Worm (Caenorhabditis elegans) whole organism, L4 larva: ENCODE measurements around the gene fbxa-151.
A peak's percentile ranks its signal among the peaks of the same experiment; 100 is the strongest.
"Not testable (repeated sequence)": the region's sequence is repeated elsewhere in the genome, so short reads cannot be mapped to it uniquely, and the experiment has no call there.

Source experiments
- D1046.2 ChIP-seq: fragments of 200-800 bp; sonication (Bioruptor generic); IDR thresholded peaks from 2 replicates; pipeline ENCODE4 v1.3.6; 2022; ENCODE audit warnings: missing genetic modification characterization, missing compliant biosample characterization
- F10B5.3 ChIP-seq: sonication (generic microtip); optimal IDR thresholded peaks from 2 replicates; lab custom pipeline; 2016; ENCODE audit warnings: mild to moderate bottlenecking, missing genetic modification characterization, missing compliant biosample characterization
- Y105C5A.15 ChIP-seq: fragments of 200-800 bp; sonication (Bioruptor generic); IDR thresholded peaks from 2 replicates; pipeline ENCODE4 v1.3.6; 2022; ENCODE audit warnings: missing genetic modification characterization, missing compliant biosample characterization
- ZK546.5 ChIP-seq, 2 experiments: sonication (generic microtip); optimal IDR thresholded peaks; 2 replicates each; lab custom pipeline; 2017; ENCODE audit warnings: missing biosample characterization in 2 of 2, missing genetic modification characterization in 2 of 2
- aha-1 ChIP-seq: fragments of 150-350 bp; peaks from one replicate; lab custom pipeline; 2014; ENCODE audit warnings: missing biosample characterization, missing genetic modification characterization
- ama-1 ChIP-seq: fragments of 150-350 bp; optimal IDR thresholded peaks from 2 replicates; lab custom pipeline; 2014; ENCODE audit warnings: inconsistent platforms, mixed read lengths
- ceh-20 ChIP-seq: fragments of 200-800 bp; sonication (Bioruptor generic); IDR thresholded peaks from 2 replicates; pipeline ENCODE4 v1.3.6; 2022; ENCODE audit warnings: missing genetic modification reagents, missing genetic modification characterization, missing compliant biosample characterization
- ces-1 ChIP-seq: fragments of 150-350 bp; sonication (generic microtip); optimal IDR thresholded peaks from 4 replicates; lab custom pipeline; 2014; ENCODE audit warnings: missing biosample characterization, missing genetic modification reagents, missing genetic modification characterization
- cey-2 ChIP-seq: sonication (generic microtip); optimal IDR thresholded peaks from 3 replicates; lab custom pipeline; 2017; ENCODE audit warnings: missing genetic modification characterization, mild to moderate bottlenecking, missing compliant biosample characterization, antibody characterized with exemption, borderline replicate concordance; ENCODE audit not compliant: insufficient read depth
- daf-12 ChIP-seq: fragments of 150-350 bp; optimal IDR thresholded peaks from 2 replicates; lab custom pipeline; 2014; ENCODE audit warnings: missing biosample characterization, missing genetic modification reagents, missing genetic modification characterization
- daf-16 ChIP-seq, 3 experiments: sonication (generic microtip); optimal IDR thresholded peaks; 2 replicates each; lab custom pipeline; 2016 to 2017; ENCODE audit warnings: missing genetic modification characterization in 3 of 3, missing genetic modification reagents in 3 of 3, mild to moderate bottlenecking in 2 of 3, missing compliant biosample characterization in 2 of 3, missing biosample characterization in 1 of 3, moderate library complexity in 1 of 3
- daf-8 ChIP-seq: fragments of 200-800 bp; sonication (Bioruptor generic); IDR thresholded peaks from 2 replicates; pipeline ENCODE4 v1.3.6; 2022; ENCODE audit warnings: missing genetic modification characterization, missing compliant biosample characterization
- dmd-6 ChIP-seq: fragments of 200-800 bp; sonication (Bioruptor generic); IDR thresholded peaks from 2 replicates; pipeline ENCODE4 v1.3.6; 2022; ENCODE audit warnings: missing genetic modification reagents, missing genetic modification characterization, missing compliant biosample characterization
- duxl-1 ChIP-seq: sonication (generic microtip); optimal IDR thresholded peaks from 2 replicates; lab custom pipeline; 2016; ENCODE audit warnings: mild to moderate bottlenecking, missing genetic modification characterization, moderate library complexity, missing compliant biosample characterization; ENCODE audit not compliant: poor library complexity
- dve-1 ChIP-seq: sonication (generic microtip); optimal IDR thresholded peaks from 2 replicates; lab custom pipeline; 2017; ENCODE audit warnings: antibody characterized with exemption, mild to moderate bottlenecking, missing genetic modification characterization, missing compliant biosample characterization; ENCODE audit not compliant: insufficient read depth
- hif-1 ChIP-seq, 2 experiments: sonication (generic microtip); optimal IDR thresholded peaks; 2 replicates each; lab custom pipeline; 2016 to 2017; ENCODE audit warnings: missing compliant biosample characterization in 2 of 2, missing genetic modification characterization in 2 of 2, missing genetic modification reagents in 2 of 2, missing genotype in 2 of 2, mild to moderate bottlenecking in 1 of 2
- hlh-30 ChIP-seq: sonication (generic microtip); optimal IDR thresholded peaks from 2 replicates; lab custom pipeline; 2017; ENCODE audit warnings: antibody characterized with exemption, mild to moderate bottlenecking, missing genetic modification characterization, missing compliant biosample characterization; ENCODE audit not compliant: insufficient read depth
- hmg-1.1 ChIP-seq: fragments of 200-800 bp; sonication (Bioruptor generic); IDR thresholded peaks from 2 replicates; pipeline ENCODE4 v1.3.6; 2022; ENCODE audit warnings: missing genetic modification reagents, missing genetic modification characterization, missing compliant biosample characterization
- lim-7 ChIP-seq: fragments of 200-800 bp; sonication (Bioruptor generic); IDR thresholded peaks from 2 replicates; pipeline ENCODE4 v1.3.6; 2022; ENCODE audit warnings: missing genetic modification characterization, missing compliant biosample characterization
- lin-1 ChIP-seq: fragments of 200-800 bp; sonication (Bioruptor generic); IDR thresholded peaks from 2 replicates; pipeline ENCODE4 v1.3.6; 2022; ENCODE audit warnings: missing genetic modification reagents, missing genetic modification characterization, missing compliant biosample characterization
- lsy-2 ChIP-seq, 2 experiments: fragments of 150-350 bp in 1 of 2; sonication (generic microtip) in 1 of 2; optimal IDR thresholded peaks; 2 replicates each; lab custom pipeline; 2014 to 2017; ENCODE audit warnings: missing biosample characterization in 2 of 2, missing genetic modification characterization in 2 of 2
- mdl-1 ChIP-seq, 2 experiments: fragments of 150-350 bp in 1 of 2; sonication (generic microtip) in 1 of 2; optimal IDR thresholded peaks; 2 replicates each; lab custom pipeline; 2014 to 2017; ENCODE audit warnings: missing biosample characterization in 2 of 2, missing genetic modification characterization in 2 of 2
- mep-1 ChIP-seq: fragments of 150-350 bp; sonication (generic microtip); optimal IDR thresholded peaks from 3 replicates; lab custom pipeline; 2014; ENCODE audit warnings: missing biosample characterization, missing genetic modification characterization
- mes-2 ChIP-seq: sonication (generic microtip); optimal IDR thresholded peaks from 2 replicates; lab custom pipeline; 2016; ENCODE audit warnings: missing genotype, mild to moderate bottlenecking, missing genetic modification characterization, missing compliant biosample characterization; ENCODE audit not compliant: poor library complexity, severe bottlenecking
- nhr-11 ChIP-seq: fragments of 150-350 bp; optimal IDR thresholded peaks from 2 replicates; lab custom pipeline; 2014; ENCODE audit warnings: missing biosample characterization, missing genetic modification characterization
- nhr-25 ChIP-seq: sonication (generic microtip); optimal IDR thresholded peaks from 2 replicates; lab custom pipeline; 2017; ENCODE audit warnings: missing genetic modification characterization, mild to moderate bottlenecking, missing compliant biosample characterization, antibody characterized with exemption, moderate library complexity, borderline replicate concordance; ENCODE audit not compliant: insufficient read depth
- nhr-28 ChIP-seq: fragments of 150-350 bp; optimal IDR thresholded peaks from 2 replicates; lab custom pipeline; 2014; ENCODE audit warnings: missing biosample characterization, missing genetic modification characterization
- nhr-76 ChIP-seq: fragments of 150-350 bp; optimal IDR thresholded peaks from 2 replicates; lab custom pipeline; 2014; ENCODE audit warnings: missing biosample characterization, missing genetic modification characterization
- pqm-1 ChIP-seq: sonication (generic microtip); optimal IDR thresholded peaks from 2 replicates; lab custom pipeline; 2017; ENCODE audit warnings: missing biosample characterization, missing genetic modification characterization
- rbr-2 ChIP-seq: sonication (generic microtip); optimal IDR thresholded peaks from 2 replicates; lab custom pipeline; 2016; ENCODE audit warnings: missing genotype, missing genetic modification characterization, missing compliant biosample characterization
- set-16 ChIP-seq: fragments of 200-800 bp; sonication (Bioruptor generic); IDR thresholded peaks from 2 replicates; pipeline ENCODE4 v1.3.6; 2022; ENCODE audit warnings: missing genetic modification reagents, missing genetic modification characterization, missing compliant biosample characterization
- snpc-1.2 ChIP-seq: fragments of 200-800 bp; sonication (Bioruptor generic); IDR thresholded peaks from 2 replicates; pipeline ENCODE4 v1.3.6; 2022; ENCODE audit warnings: missing genetic modification reagents, missing genetic modification characterization, missing compliant biosample characterization
- spr-1 ChIP-seq: sonication (generic microtip); optimal IDR thresholded peaks from 2 replicates; lab custom pipeline; 2016; ENCODE audit warnings: mild to moderate bottlenecking, missing genetic modification characterization, missing compliant biosample characterization
- tra-1 ChIP-seq: fragments of 200-800 bp; sonication (Bioruptor generic); IDR thresholded peaks from 2 replicates; pipeline ENCODE4 v1.3.6; 2022; ENCODE audit warnings: missing genetic modification reagents, missing genetic modification characterization, missing compliant biosample characterization
- unc-130 ChIP-seq: sonication (generic microtip); optimal IDR thresholded peaks from 2 replicates; lab custom pipeline; 2016; ENCODE audit warnings: missing genetic modification reagents, missing genetic modification characterization, missing compliant biosample characterization
- unc-39 ChIP-seq: sonication (generic microtip); optimal IDR thresholded peaks from 2 replicates; lab custom pipeline; 2017; ENCODE audit warnings: missing biosample characterization, missing genetic modification characterization
- vab-7 ChIP-seq: fragments of 200-800 bp; sonication (Bioruptor generic); IDR thresholded peaks from 2 replicates; pipeline ENCODE4 v1.3.6; 2022; ENCODE audit warnings: missing genetic modification reagents, missing genetic modification characterization, missing compliant biosample characterization

The fbxa-151 gene

DNA sequence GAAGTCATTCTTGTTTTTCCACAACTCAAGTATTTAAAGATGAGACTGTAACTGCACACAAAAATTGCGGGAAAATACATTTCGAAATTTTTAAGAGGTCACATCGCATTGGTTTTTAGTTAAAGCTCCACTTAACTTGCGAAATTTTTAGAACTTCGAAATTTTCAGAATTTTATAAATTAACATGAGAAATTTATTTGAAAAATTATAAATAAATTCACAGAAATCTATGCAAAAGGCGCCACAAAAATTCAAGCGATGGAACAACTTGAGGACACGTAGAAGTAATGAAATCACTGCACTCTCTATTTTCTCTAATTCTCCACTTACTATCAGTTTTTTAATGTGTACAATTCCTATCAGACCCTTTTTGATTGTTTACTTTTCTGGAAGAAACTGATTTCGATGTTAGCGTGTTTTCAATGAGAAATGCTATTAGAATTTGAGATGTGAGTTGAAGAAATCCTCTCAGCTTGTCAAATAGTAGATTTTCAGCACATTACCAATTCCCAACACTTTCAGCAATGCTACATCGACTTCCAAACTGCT is 4.8 kb upstream of the fbxa-151 start, which contains the start of gene fbxa-31 (continued):
- TF ChIP-seq set-16 (GFP tag; lab: Robert Waterston, UW) (no peak), D1046.2 (GFP tag; lab: Robert Waterston, UW) (no peak), lsy-2 (tag; optimal IDR thresholded peaks at IDR 0.05; lab: Kevin White, UChicago) (no peak), nhr-25 (tag; lab: Kevin White, UChicago) (no peak), vab-7 (GFP tag; lab: Robert Waterston, UW) (no peak), pqm-1 (tag; lab: Kevin White, UChicago) (peak; percentile 73), rbr-2 (no peak), daf-8 (GFP tag; lab: Robert Waterston, UW) (no peak), hif-1 (tag; optimal IDR thresholded peaks at IDR 0.05; lab: Kevin White, UChicago) (no peak), hlh-30 (no peak), nhr-11 (tag; lab: Kevin White, UChicago) (no peak), unc-130 (GFP tag; lab: Kevin White, UChicago) (no peak), nhr-76 (tag; lab: Kevin White, UChicago) (no peak), aha-1 (tag; lab: Kevin White, UChicago) (peak; percentile 40), F10B5.3 (tag; lab: Kevin White, UChicago) (no peak)
- TF ChIP-seq, all 104 proteins: peak for 5

DNA sequence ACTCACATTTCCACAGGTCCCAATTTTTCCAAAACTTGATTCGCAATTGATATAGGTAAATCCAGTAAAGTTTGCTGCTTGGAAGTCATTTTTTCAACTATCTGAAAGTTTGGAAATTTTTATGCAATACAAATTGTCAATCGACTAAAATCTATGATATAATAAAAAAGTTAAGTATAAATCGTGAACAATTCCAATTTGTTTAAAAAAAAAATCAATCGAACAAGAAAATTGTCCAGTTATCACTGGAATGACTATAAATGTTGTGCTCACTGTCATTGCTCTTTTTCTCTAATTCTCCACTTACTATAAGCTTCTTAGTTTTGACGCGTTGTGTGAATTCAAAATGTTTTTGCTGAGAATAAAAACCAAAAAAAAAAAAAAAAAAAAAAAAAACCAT is 2.5 kb upstream of the fbxa-151 start, which contains the start of gene fbxa-32:
Gene fbxa-32, minus strand, starts transcription at position 101 of the 400 bp plus-strand sequence.
- 0 out of 2 replicates have a peak, but pooled peaks have one; percentile 6 for TF ChIP-seq dmd-6 (GFP tag; lab: Robert Waterston, UW)
- no peak for TF ChIP-seq spr-1
- no peak for TF ChIP-seq mep-1 (tag; lab: Kevin White, UChicago)
- peak; percentile 15 for TF ChIP-seq pqm-1 (tag; lab: Kevin White, UChicago)
- TF ChIP-seq dve-1 (tag; lab: Kevin White, UChicago) = peak; percentile 48
- TF ChIP-seq nhr-28 = peak; percentile 25
- TF ChIP-seq daf-16 (GFP tag; optimal IDR thresholded peaks at IDR 0.05; lab: Kevin White, UChicago) = no peak
- peak; percentile 44 for TF ChIP-seq daf-16 (tag; optimal IDR thresholded peaks at IDR 0.05; lab: Kevin White, UChicago)
- TF ChIP-seq, all 104 proteins: peak for 5

ce11 chrIII:1263692-1264091 is 3.0 kb downstream of the fbxa-151 start, which contains the start of gene srz-9:
Gene srz-9 (plus strand): TSS chrIII:1263992.
- TF ChIP-seq aha-1 (tag; lab: Kevin White, UChicago); vab-7 (GFP tag; lab: Robert Waterston, UW); mdl-1 (tag; optimal IDR thresholded peaks at IDR 0.05; lab: Kevin White, UChicago): not testable (repeated sequence)

DNA sequence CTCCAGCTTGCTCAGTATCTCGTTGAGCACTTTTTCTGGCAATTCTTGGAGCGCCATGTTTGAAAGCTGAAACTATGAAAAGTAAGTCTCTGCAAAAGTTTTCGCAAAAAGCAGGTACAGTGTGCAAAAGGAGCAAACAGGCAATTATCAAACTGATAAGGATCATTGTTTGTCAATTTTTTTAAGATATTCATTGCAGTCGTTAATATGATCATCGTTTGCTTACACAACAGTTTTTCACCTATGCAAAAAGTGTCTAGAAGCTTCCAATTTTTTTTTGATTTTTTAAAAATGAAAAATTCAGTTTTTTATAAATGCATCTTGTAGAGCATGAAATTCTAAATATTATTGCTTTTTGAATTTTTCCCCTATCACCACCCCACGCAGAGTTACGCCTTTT is 8.3 kb downstream of the fbxa-151 start, which contains the start of gene fbxa-78:
Gene fbxa-78, minus strand, starts transcription at position 101 of the 400 bp plus-strand sequence.
- not testable (repeated sequence) for TF ChIP-seq duxl-1 (tag; lab: Kevin White, UChicago); unc-130 (GFP tag; lab: Kevin White, UChicago); ces-1 (GFP tag; lab: Kevin White, UChicago)

DNA sequence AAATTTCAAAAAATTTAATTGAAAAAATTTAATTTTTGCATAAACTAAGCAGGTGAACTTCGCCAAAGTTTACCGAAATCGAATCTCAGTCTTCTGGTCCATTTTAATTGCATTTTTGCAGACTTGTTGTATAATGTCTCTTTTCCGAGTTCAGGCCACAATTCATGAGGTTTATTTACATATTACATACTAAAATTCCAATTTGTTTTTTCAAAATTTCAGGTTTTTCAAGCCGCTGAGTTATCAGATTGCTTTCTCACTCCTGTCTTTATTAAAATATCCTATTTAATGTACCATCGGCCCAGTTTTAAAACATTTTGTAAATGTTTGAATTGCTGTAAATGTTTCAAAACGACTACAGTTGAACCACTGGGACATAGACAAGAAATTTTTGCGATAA is 10.2 kb downstream of the fbxa-151 start, which contains the start of gene fbxa-208:
Gene fbxa-208, plus strand, starts transcription at position 301 of the 400 bp plus-strand sequence.
- not testable (repeated sequence) for TF ChIP-seq ama-1; unc-39 (tag; lab: Kevin White, UChicago); ZK546.5 (tag; optimal IDR thresholded peaks at IDR 0.05; lab: Kevin White, UChicago)

DNA sequence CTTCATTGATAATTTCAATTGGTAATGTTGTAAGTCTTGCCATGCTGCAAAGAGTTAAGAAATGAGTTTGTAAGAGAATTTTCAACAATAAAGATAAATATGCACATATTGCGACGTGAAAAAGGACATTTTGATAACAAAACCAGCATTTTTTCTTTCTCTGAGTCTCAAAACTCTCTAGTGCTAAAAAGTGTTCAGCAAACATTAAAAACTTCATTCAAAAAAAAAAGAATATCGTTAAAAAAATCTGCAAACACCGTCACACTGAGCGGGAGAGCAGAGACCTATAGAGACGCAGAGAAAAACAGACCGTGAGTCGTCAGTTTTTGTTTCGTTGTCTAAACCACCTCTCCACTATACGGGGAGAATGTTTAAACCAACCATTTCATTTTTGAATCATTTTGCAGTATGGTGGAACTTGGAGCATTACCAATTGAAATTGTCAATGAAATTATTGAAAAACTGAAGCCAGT is 17.6 kb downstream of the fbxa-151 start, which contains the start of the genes fbxa-76 and fbxa-77:
Gene fbxa-76, minus strand, starts transcription at position 51 of the 473 bp plus-strand sequence.
Gene fbxa-77, plus strand, starts transcription at position 365 of the 473 bp plus-strand sequence.
- peak; percentile 65 for TF ChIP-seq dmd-6 (GFP tag; lab: Robert Waterston, UW)
- peak; percentile 40 for TF ChIP-seq pqm-1 (tag; lab: Kevin White, UChicago)
- peak in 1 of 2 experiments; percentile 60 for TF ChIP-seq lsy-2 (tag; optimal IDR thresholded peaks at IDR 0.05; lab: Kevin White, UChicago)
- no peak for TF ChIP-seq ceh-20 (GFP tag; lab: Robert Waterston, UW)
- no peak for TF ChIP-seq snpc-1.2 (GFP tag; lab: Robert Waterston, UW)
- TF ChIP-seq Y105C5A.15 (GFP tag; lab: Robert Waterston, UW) = no peak
- no peak for TF ChIP-seq lim-7
- TF ChIP-seq nhr-76 (tag; lab: Kevin White, UChicago) = no peak
- peak; percentile 70 for TF ChIP-seq mes-2 (tag; lab: Kevin White, UChicago)
- peak; percentile 23 for TF ChIP-seq hlh-30
- TF ChIP-seq rbr-2 = no peak
- TF ChIP-seq hmg-1.1 = 0 out of 2 replicates have a peak, but pooled peaks have one; percentile 26
- no peak for TF ChIP-seq cey-2
- no peak for TF ChIP-seq daf-12 (tag; lab: Kevin White, UChicago)
- 0 out of 2 replicates have a peak, but pooled peaks have one; percentile 13 for TF ChIP-seq tra-1 (GFP tag; lab: Robert Waterston, UW)
- TF ChIP-seq lin-1 (GFP tag; lab: Robert Waterston, UW) = 0 out of 2 replicates have a peak, but pooled peaks have one; percentile 32
